Worm (Caenorhabditis elegans): ENCODE measurements around the gene F11C1.7.
A peak's percentile ranks its signal among the peaks of the same experiment; 100 is the strongest.

F11C1.7 gene

DNA sequence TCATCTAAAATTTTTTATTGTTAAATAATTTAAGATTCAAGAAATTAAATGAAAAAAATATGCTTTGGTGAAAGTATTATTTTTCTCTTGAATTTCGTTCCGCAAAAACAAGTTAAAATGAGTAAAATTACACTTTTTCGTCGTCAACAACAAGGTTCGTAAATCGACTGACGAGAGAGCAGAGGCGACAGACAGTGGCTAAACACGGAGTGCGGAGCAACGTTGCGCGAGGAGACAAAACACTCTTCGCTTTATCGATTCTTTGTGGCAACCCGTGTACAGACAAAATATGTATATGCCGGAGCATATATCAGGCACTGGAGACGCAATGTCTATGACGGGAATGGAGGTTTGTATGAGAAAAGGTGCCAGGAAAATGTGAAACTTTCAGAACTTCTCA, at the start of gene F11C1.7:
Gene F11C1.7, plus strand, starts transcription at position 140 of the 400 bp plus-strand sequence.
- TF ChIP-seq med-1 (GFP tag; optimal IDR thresholded peaks at IDR 0.05; ENCODE audit: insufficient read depth), result no peak
- TF ChIP-seq cog-1 (tag; optimal IDR thresholded peaks at IDR 0.05), result no peak
- TF ChIP-seq ztf-23 (GFP tag; IDR thresholded peaks at IDR 0.05), result no peak
- TF ChIP-seq flt-1 (GFP tag; IDR thresholded peaks at IDR 0.05), result no peak
- peak; percentile 47; the same call in 1 of the 2 replicates for TF ChIP-seq T22C8.4 (GFP tag; IDR thresholded peaks at IDR 0.05)
- TF ChIP-seq ztf-29 (GFP tag; IDR thresholded peaks at IDR 0.05), result no peak

DNA sequence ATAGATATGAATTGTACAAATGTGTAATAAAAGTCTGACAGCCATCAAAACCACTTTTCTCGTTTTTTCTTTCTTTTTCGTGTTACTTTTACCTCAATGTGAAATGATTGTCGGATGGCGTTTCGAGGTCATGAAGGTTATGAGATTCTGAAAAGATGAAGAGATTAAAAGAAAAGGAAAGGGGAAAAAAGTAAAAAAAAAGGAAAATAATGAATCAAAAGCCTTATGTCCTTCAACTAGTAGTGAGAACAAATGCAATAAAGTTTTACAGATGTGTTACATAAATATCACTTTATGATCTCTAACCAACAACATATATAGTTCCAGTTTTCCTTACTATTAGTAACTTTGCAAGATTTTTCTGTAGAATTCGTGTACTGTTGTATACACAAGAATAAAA, 48.3 kb upstream of the F11C1.7 start, which contains the start of gene gmap-3:
Gene gmap-3, minus strand, starts transcription at position 148 of the 400 bp plus-strand sequence.
- no peak for TF ChIP-seq cog-1 (tag; optimal IDR thresholded peaks at IDR 0.05)
- no peak for TF ChIP-seq ztf-29 (GFP tag; IDR thresholded peaks at IDR 0.05)
- TF ChIP-seq ztf-23 (GFP tag; IDR thresholded peaks at IDR 0.05), result no peak

DNA sequence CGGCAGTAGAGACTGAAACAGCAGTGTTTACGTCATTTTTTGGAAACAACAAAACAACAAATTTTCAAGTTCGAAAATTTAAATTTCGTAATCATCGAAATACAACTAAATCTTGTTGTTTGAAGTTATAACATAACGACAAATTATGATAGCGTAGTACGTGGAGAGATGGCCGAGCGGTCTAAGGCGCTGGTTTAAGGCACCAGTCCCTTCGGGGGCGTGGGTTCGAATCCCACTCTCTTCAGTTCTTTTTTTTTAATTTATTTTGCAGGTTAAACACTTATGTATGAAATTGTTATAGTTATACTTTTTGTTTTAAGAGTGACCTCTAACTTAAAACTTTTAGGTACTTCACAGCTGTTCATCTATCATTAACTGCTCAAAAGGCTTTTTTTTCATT, 46.8 kb upstream of the F11C1.7 start:
- TF ChIP-seq klf-2 (GFP tag; conservative IDR thresholded peaks at IDR 0.05) (no peak), ztf-23 (GFP tag; IDR thresholded peaks at IDR 0.05) (no peak), tab-1 (GFP tag; IDR thresholded peaks at IDR 0.05) (0 out of 2 replicates have a peak, but pooled peaks have one; percentile 25)

DNA sequence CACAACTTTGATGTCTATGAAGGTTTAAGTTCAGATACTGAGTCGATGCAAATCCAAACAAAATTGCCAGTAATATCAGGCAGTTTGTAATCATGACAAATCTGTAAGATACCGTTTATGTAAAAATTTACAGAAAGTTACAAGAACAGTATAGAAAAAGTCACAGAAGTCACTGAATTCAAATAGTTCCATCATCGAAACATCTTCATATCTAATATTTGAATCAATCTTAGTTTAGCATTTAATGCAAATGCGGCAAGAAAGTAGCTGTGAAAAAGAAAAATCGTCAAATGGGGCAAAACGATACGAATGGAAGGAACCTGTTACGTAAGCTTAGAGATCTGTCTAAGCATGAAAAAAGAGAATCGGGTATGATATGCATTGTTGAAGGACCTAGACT, 46.0 kb upstream of the F11C1.7 start, which contains the start of gene gmap-2:
Gene gmap-2, minus strand, starts transcription at position 101 of the 400 bp plus-strand sequence.
- TF ChIP-seq ztf-23 (GFP tag; IDR thresholded peaks at IDR 0.05), result no peak
- no peak for TF ChIP-seq ztf-29 (GFP tag; IDR thresholded peaks at IDR 0.05)

DNA sequence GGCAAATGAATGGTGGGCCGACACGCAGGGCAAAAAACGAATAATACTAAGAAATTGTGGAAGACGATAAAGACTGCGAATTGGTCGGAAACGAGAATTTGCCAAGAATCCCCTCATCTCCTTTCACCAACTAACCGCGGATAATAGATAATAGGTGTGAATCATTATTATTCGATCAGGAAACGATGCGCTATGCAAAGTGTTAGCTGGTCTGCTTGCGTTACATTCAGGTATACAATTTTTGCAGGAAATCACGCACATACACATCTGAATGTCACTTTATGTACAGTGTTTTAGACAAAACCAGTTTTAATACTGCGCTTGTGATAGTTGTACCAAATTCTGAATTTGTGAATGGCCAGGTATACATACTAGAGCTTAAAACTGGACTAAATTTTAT, 44.5 kb upstream of the F11C1.7 start:
- TF ChIP-seq flt-1 (GFP tag; IDR thresholded peaks at IDR 0.05) (no peak), ref-1 (GFP tag; conservative IDR thresholded peaks at IDR 0.05) (no peak), ztf-23 (GFP tag; IDR thresholded peaks at IDR 0.05) (no peak), T22C8.4 (GFP tag; IDR thresholded peaks at IDR 0.05) (no peak), med-1 (GFP tag; optimal IDR thresholded peaks at IDR 0.05; ENCODE audit: insufficient read depth) (no peak), ztf-29 (GFP tag; IDR thresholded peaks at IDR 0.05) (no peak), cog-1 (tag; optimal IDR thresholded peaks at IDR 0.05) (no peak), klf-2 (GFP tag; conservative IDR thresholded peaks at IDR 0.05) (no peak), tab-1 (GFP tag; IDR thresholded peaks at IDR 0.05) (no peak)

DNA sequence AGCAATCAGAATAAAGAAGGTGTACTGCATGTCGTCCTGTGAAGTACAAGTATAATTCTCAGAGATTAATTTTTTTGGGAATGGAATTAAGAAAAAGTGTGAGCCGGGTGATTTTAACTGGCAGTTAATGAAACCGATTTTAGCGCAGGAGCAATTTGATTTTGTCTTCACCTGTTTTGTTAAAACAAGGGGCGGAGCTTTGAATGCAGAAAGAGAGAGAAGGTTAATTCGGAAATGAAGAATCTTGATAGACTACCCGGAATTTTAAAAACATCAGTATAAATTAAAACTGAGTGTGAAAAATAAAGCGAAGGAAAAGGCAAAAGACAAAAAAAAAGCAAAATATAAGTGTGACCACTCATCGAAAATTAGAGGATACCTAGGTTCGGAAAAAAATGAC, 42.6 kb upstream of the F11C1.7 start, which contains the start of gene C05E7.3:
Gene C05E7.3, minus strand, starts transcription at position 101 of the 400 bp plus-strand sequence.
- no peak for TF ChIP-seq klf-2 (GFP tag; conservative IDR thresholded peaks at IDR 0.05)
- no peak for TF ChIP-seq T22C8.4 (GFP tag; IDR thresholded peaks at IDR 0.05)
- TF ChIP-seq cog-1 (tag; optimal IDR thresholded peaks at IDR 0.05), result no peak
- TF ChIP-seq flt-1 (GFP tag; IDR thresholded peaks at IDR 0.05), result no peak
- TF ChIP-seq ztf-23 (GFP tag; IDR thresholded peaks at IDR 0.05), result no peak

DNA sequence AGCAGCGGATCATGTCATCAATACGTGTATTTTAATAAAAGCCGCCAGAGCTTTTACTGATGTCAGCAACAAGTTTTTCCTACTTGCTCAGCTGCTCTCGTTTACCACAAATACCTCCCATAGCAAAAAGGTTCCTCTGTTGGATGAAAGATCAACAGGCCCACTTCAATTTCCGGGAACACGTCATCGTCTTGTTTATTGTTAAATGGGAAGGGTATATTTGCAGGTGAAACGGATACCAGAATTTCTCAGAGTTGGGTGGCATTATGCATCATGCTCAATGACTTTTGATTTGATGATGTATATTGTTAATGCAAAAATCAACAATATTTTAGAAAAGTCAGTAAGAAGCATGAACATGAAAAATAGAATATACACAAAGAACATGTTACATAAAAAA, 38.0 kb upstream of the F11C1.7 start:
- no peak for TF ChIP-seq ztf-29 (GFP tag; IDR thresholded peaks at IDR 0.05)
- TF ChIP-seq med-1 (GFP tag; optimal IDR thresholded peaks at IDR 0.05; ENCODE audit: insufficient read depth), result no peak
- no peak for TF ChIP-seq klf-2 (GFP tag; conservative IDR thresholded peaks at IDR 0.05)
- TF ChIP-seq T22C8.4 (GFP tag; IDR thresholded peaks at IDR 0.05), result no peak
- TF ChIP-seq ztf-23 (GFP tag; IDR thresholded peaks at IDR 0.05), result no peak
- TF ChIP-seq flt-1 (GFP tag; IDR thresholded peaks at IDR 0.05), result no peak
- TF ChIP-seq ref-1 (GFP tag; conservative IDR thresholded peaks at IDR 0.05), result no peak
- no peak for TF ChIP-seq cog-1 (tag; optimal IDR thresholded peaks at IDR 0.05)
- TF ChIP-seq tab-1 (GFP tag; IDR thresholded peaks at IDR 0.05), result no peak

DNA sequence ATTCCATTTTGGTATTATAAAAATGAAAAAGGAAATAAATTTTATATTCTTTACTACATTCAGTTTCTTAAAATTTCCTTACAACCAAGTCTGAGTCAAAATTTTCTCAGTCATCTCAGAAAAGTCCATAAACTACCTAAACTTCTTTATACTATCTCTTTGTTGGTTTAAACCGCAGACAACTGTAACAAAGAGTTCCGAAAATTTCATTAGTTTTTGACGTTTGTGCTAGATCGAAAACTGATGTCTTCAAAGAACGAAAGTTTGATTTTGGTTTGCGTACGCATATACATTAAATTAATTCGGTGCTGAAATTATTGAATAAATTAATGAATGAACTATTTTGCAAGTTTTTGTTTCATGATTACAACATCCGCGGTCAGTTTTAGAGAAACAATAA, 30.2 kb upstream of the F11C1.7 start:
- no peak for TF ChIP-seq med-1 (GFP tag; optimal IDR thresholded peaks at IDR 0.05; ENCODE audit: insufficient read depth)
- no peak for TF ChIP-seq tab-1 (GFP tag; IDR thresholded peaks at IDR 0.05)
- no peak for TF ChIP-seq flt-1 (GFP tag; IDR thresholded peaks at IDR 0.05)
- TF ChIP-seq ztf-29 (GFP tag; IDR thresholded peaks at IDR 0.05), result no peak
- TF ChIP-seq T22C8.4 (GFP tag; IDR thresholded peaks at IDR 0.05), result no peak
- TF ChIP-seq ztf-23 (GFP tag; IDR thresholded peaks at IDR 0.05), result no peak
- TF ChIP-seq klf-2 (GFP tag; conservative IDR thresholded peaks at IDR 0.05), result no peak
- no peak for TF ChIP-seq cog-1 (tag; optimal IDR thresholded peaks at IDR 0.05)
- TF ChIP-seq ref-1 (GFP tag; conservative IDR thresholded peaks at IDR 0.05), result no peak

DNA sequence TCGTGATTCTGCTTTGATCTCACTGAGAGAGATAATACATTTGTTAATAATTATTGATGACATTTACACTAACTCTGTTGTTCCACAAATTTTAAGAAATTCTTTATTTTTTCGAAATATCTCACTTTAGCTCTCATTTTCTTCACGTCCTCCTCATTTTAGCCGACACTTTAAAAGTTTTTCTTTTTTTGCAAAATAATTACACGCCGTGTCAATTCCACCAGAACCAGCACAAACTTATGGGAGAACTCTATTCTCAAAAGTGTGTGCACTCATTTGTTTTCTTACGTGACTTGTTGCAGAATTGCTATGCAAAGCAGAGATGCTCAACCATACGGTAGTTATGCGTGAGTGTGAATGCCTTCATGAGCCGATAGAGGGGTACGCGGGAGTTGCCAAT, 24.0 kb upstream of the F11C1.7 start, which contains the start of gene frpr-2:
Gene frpr-2, plus strand, starts transcription at position 301 of the 400 bp plus-strand sequence.
- TF ChIP-seq T22C8.4 (GFP tag; IDR thresholded peaks at IDR 0.05), result no peak
- no peak for TF ChIP-seq klf-2 (GFP tag; conservative IDR thresholded peaks at IDR 0.05)
- TF ChIP-seq ztf-29 (GFP tag; IDR thresholded peaks at IDR 0.05), result no peak
- no peak for TF ChIP-seq med-1 (GFP tag; optimal IDR thresholded peaks at IDR 0.05; ENCODE audit: insufficient read depth)
- no peak for TF ChIP-seq ztf-23 (GFP tag; IDR thresholded peaks at IDR 0.05)
- no peak for TF ChIP-seq flt-1 (GFP tag; IDR thresholded peaks at IDR 0.05)

DNA sequence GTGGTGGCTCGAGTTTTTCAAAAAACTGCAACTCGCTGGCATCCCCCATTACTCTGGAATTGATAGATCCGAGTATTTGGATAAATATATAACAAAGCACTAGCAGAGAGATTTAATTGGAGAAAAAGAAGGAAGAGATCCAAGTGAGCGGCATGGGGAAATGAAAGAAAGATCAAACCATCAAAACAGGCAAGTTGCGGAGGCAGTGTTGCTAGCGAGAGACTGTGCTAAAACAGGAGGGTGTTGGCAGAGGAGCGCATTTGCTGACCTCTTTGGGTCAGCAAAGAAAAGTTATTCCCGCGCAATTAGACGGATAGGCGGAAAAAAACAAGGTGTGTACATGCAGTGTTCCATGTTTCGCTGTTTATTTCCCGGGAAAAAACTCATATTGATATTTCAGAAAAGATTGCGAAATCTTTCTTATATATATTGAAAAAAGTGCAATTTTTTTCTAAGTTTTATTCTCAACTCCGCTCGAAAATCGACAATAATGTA, 13.5 kb upstream of the F11C1.7 start, which contains the start of gene ppk-3:
Gene ppk-3, minus strand, starts transcription at position 51 of the 495 bp plus-strand sequence.
- TF ChIP-seq cog-1 (tag; optimal IDR thresholded peaks at IDR 0.05), result peak; percentile 33
- no peak for TF ChIP-seq T22C8.4 (GFP tag; IDR thresholded peaks at IDR 0.05)
- TF ChIP-seq tab-1 (GFP tag; IDR thresholded peaks at IDR 0.05), result no peak

DNA sequence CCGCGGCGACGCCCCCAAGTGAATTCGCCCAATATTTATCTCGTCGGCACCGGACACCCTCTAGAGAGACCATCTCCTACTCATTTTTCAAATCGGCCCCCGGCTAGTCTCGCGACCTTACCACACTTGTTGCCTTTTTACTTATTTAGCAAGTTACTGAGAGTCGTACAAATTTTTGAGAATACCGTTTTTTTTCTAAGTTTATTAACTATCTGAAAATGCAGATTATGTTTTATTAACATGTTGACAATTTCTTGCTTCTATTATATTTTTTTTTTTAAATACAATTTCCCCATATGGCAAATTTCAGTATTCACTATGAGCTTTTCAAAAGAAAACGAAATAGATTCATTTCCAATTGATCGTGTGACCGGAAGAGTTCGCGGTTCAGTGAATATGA, 12.4 kb upstream of the F11C1.7 start, which contains the start of the genes F11C1.4 and F11C1.10:
Gene F11C1.4, plus strand, starts transcription at position 301 of the 400 bp plus-strand sequence.
Gene F11C1.10, plus strand, starts transcription at position 309 of the 400 bp plus-strand sequence.
- no peak for TF ChIP-seq ztf-29 (GFP tag; IDR thresholded peaks at IDR 0.05)
- TF ChIP-seq cog-1 (tag; optimal IDR thresholded peaks at IDR 0.05), result no peak
- TF ChIP-seq ref-1 (GFP tag; conservative IDR thresholded peaks at IDR 0.05), result no peak
- no peak for TF ChIP-seq klf-2 (GFP tag; conservative IDR thresholded peaks at IDR 0.05)
- no peak for TF ChIP-seq flt-1 (GFP tag; IDR thresholded peaks at IDR 0.05)
- no peak for TF ChIP-seq tab-1 (GFP tag; IDR thresholded peaks at IDR 0.05)
- no peak for TF ChIP-seq ztf-23 (GFP tag; IDR thresholded peaks at IDR 0.05)
- TF ChIP-seq med-1 (GFP tag; optimal IDR thresholded peaks at IDR 0.05; ENCODE audit: insufficient read depth), result no peak
- TF ChIP-seq T22C8.4 (GFP tag; IDR thresholded peaks at IDR 0.05), result no peak
